Fruit fly (Drosophila melanogaster): ENCODE results near the gene CG31122.

- TF ChIP-seq Sox14 (GFP tag; optimal IDR thresholded peaks at IDR 0.05) (no peak), Ets96B (tag; optimal IDR thresholded peaks at IDR 0.05) (peak; percentile 12), CG7368 (GFP tag; optimal IDR thresholded peaks at IDR 0.05) (peak; percentile 31), lz (GFP tag; optimal IDR thresholded peaks at IDR 0.05) (peak; percentile 27)
These were observed 41.3 kb downstream of the CG31122 start for dm6 chr3R:18371346-18371745.

All from whole organism, prepupa.